Fruit fly (Drosophila melanogaster) whole organism, embryonic: ENCODE measurements around the gene CG13380.

Experiments used
- Atf-2 ChIP-seq: fragments of 200-800 bp; sonication (Bioruptor generic); optimal IDR thresholded peaks from 2 replicates; lab custom pipeline; 2016; ENCODE audit warnings: missing biosample characterization, missing genetic modification characterization
- CG11247 ChIP-seq: fragments of 200-800 bp; sonication (Bioruptor generic); IDR thresholded peaks from 2 replicates; pipeline ENCODE4 v1.3.6; 2022; ENCODE audit warnings: missing biosample characterization, missing genetic modification characterization
- CG11504 ChIP-seq: fragments of 200-800 bp; sonication (Bioruptor generic); optimal IDR thresholded peaks from 3 replicates; lab custom pipeline; 2019; ENCODE audit warnings: missing biosample characterization, mild to moderate bottlenecking, missing genetic modification characterization, moderate library complexity
- CG12071 ChIP-seq: fragments of 200-800 bp; sonication (Bioruptor generic); optimal IDR thresholded peaks from 3 replicates; lab custom pipeline; 2018; ENCODE audit warnings: missing biosample characterization, mild to moderate bottlenecking, missing genetic modification characterization
- CG12219 ChIP-seq: fragments of 200-800 bp; sonication (Bioruptor generic); optimal IDR thresholded peaks from 3 replicates; lab custom pipeline; 2018; ENCODE audit warnings: missing biosample characterization, mild to moderate bottlenecking, missing genetic modification characterization
- CG12391 ChIP-seq: fragments of 200-800 bp; sonication (Bioruptor generic); optimal IDR thresholded peaks from 3 replicates; lab custom pipeline; 2018; ENCODE audit warnings: missing biosample characterization, mild to moderate bottlenecking, missing genetic modification characterization, moderate library complexity
- CG12942 ChIP-seq: fragments of 200-800 bp; sonication (Bioruptor generic); optimal IDR thresholded peaks from 3 replicates; lab custom pipeline; 2016; ENCODE audit warnings: missing biosample characterization, missing genetic modification characterization
- CG13424 ChIP-seq: fragments of 200-800 bp; sonication (Bioruptor generic); optimal IDR thresholded peaks from 2 replicates; lab custom pipeline; 2019; ENCODE audit warnings: missing biosample characterization, mild to moderate bottlenecking, missing genetic modification characterization, moderate library complexity
- CG14441 ChIP-seq: fragments of 200-800 bp; sonication (Bioruptor generic); IDR thresholded peaks from 2 replicates; pipeline ENCODE4 v1.3.6; 2022; ENCODE audit warnings: missing biosample characterization, missing genetic modification characterization
- CG1647 ChIP-seq: fragments of 200-800 bp; sonication (Bioruptor generic); optimal IDR thresholded peaks from 3 replicates; lab custom pipeline; 2016; ENCODE audit warnings: missing biosample characterization, missing genetic modification characterization
- CG17829 ChIP-seq: fragments of 200-800 bp; optimal IDR thresholded peaks from 2 replicates; lab custom pipeline; 2019; ENCODE audit warnings: missing biosample characterization, mild to moderate bottlenecking, missing genetic modification characterization, moderate library complexity
- CG17912 ChIP-seq: fragments of 200-800 bp; sonication (Bioruptor generic); optimal IDR thresholded peaks from 2 replicates; lab custom pipeline; 2018; ENCODE audit warnings: missing biosample characterization, mild to moderate bottlenecking, missing genetic modification characterization
- CG18599 ChIP-seq: fragments of 200-800 bp; sonication (Bioruptor generic); optimal IDR thresholded peaks from 3 replicates; lab custom pipeline; 2017; ENCODE audit warnings: missing biosample characterization, missing genetic modification characterization, mild to moderate bottlenecking, moderate library complexity, missing genetic modification reagents
- CG2678 ChIP-seq: fragments of 200-800 bp; sonication (Bioruptor generic); optimal IDR thresholded peaks from 3 replicates; lab custom pipeline; 2019; ENCODE audit warnings: missing biosample characterization, mild to moderate bottlenecking, missing genetic modification characterization, moderate library complexity
- CG4404 ChIP-seq: fragments of 200-800 bp; sonication (Bioruptor generic); IDR thresholded peaks from 2 replicates; pipeline ENCODE4 v1.3.6; 2022; ENCODE audit warnings: missing biosample characterization, missing genetic modification characterization
- CG4854 ChIP-seq: fragments of 200-800 bp; sonication (Bioruptor generic); optimal IDR thresholded peaks from 2 replicates; lab custom pipeline; 2016; ENCODE audit warnings: missing biosample characterization, missing genetic modification characterization, inconsistent platforms
- CG7839 ChIP-seq: fragments of 200-800 bp; sonication (Bioruptor generic); optimal IDR thresholded peaks from 3 replicates; lab custom pipeline; 2018; ENCODE audit warnings: missing biosample characterization, mild to moderate bottlenecking, missing genetic modification characterization, moderate library complexity
- CG9876 ChIP-seq: fragments of 200-800 bp; sonication (Bioruptor generic); optimal IDR thresholded peaks from 2 replicates; lab custom pipeline; 2016; ENCODE audit warnings: missing biosample characterization, missing genetic modification characterization
- D19A ChIP-seq: fragments of 200-800 bp; optimal IDR thresholded peaks from 3 replicates; lab custom pipeline; 2019; ENCODE audit warnings: missing biosample characterization, mild to moderate bottlenecking, missing genetic modification characterization, moderate library complexity
- D19B ChIP-seq: fragments of 200-800 bp; sonication (Bioruptor generic); optimal IDR thresholded peaks from 2 replicates; lab custom pipeline; 2017; ENCODE audit warnings: missing biosample characterization, mild to moderate bottlenecking, missing genetic modification characterization
- Doc2 ChIP-seq: fragments of 200-800 bp; sonication (Bioruptor generic); IDR thresholded peaks from 2 replicates; pipeline ENCODE4 v1.3.6; 2022; ENCODE audit warnings: missing biosample characterization, missing genetic modification characterization
- Eip74EF ChIP-seq, 2 experiments: fragments of 200-800 bp in 1 of 2; fragments of >200 bp in 1 of 2; sonication (Bioruptor generic) in 1 of 2; optimal IDR thresholded peaks; 2 replicates each; lab custom pipeline; 2017 to 2019; ENCODE audit warnings: missing biosample characterization in 2 of 2, missing genetic modification characterization in 2 of 2, mild to moderate bottlenecking in 1 of 2, moderate library complexity in 1 of 2
- HLH3B ChIP-seq: fragments of 200-800 bp; sonication (Bioruptor generic); IDR thresholded peaks from 2 replicates; pipeline ENCODE4 v1.3.6; 2022; ENCODE audit warnings: missing biosample characterization, missing genetic modification characterization
- Hr51 ChIP-seq, 2 experiments: fragments of 200-800 bp; sonication (Bioruptor generic); optimal IDR thresholded peaks; 2 replicates in 1 of 2; 3 replicates in 1 of 2; lab custom pipeline; 2016 to 2018; ENCODE audit warnings: missing biosample characterization in 2 of 2, missing genetic modification characterization in 2 of 2, mild to moderate bottlenecking in 1 of 2, moderate library complexity in 1 of 2
- Optix ChIP-seq: fragments of 200-800 bp; sonication (Bioruptor generic); IDR thresholded peaks from 3 replicates; pipeline ENCODE4 v1.3.6; 2022; ENCODE audit warnings: missing biosample characterization, missing genetic modification characterization
- Sox102F ChIP-seq: fragments of 200-800 bp; sonication (Bioruptor generic); optimal IDR thresholded peaks from 2 replicates; lab custom pipeline; 2018; ENCODE audit warnings: missing biosample characterization, mild to moderate bottlenecking, missing genetic modification characterization, moderate library complexity
- Vsx1 ChIP-seq: fragments of 200-800 bp; sonication (Bioruptor generic); optimal IDR thresholded peaks from 2 replicates; lab custom pipeline; 2017; ENCODE audit warnings: missing biosample characterization, mild to moderate bottlenecking, missing genetic modification characterization, missing genetic modification reagents
- Xrp1 ChIP-seq: fragments of 200-800 bp; sonication (Bioruptor generic); IDR thresholded peaks from 2 replicates; pipeline ENCODE4 v1.3.6; 2022; ENCODE audit warnings: missing biosample characterization, missing genetic modification characterization
- crol ChIP-seq: fragments of 200-800 bp; sonication (Bioruptor generic); IDR thresholded peaks from 2 replicates; pipeline ENCODE4 v1.3.6; 2022; ENCODE audit warnings: missing biosample characterization, missing genetic modification characterization
- crp ChIP-seq, 2 experiments: fragments of 200-800 bp; sonication (Bioruptor generic); optimal IDR thresholded peaks; 2 replicates in 1 of 2; 3 replicates in 1 of 2; lab custom pipeline; 2017; ENCODE audit warnings: missing biosample characterization in 2 of 2, missing genetic modification characterization in 2 of 2, mild to moderate bottlenecking in 1 of 2, moderate library complexity in 1 of 2
- emc ChIP-seq: fragments of 200-800 bp; sonication (Bioruptor generic); optimal IDR thresholded peaks from 2 replicates; lab custom pipeline; 2016; ENCODE audit warnings: missing biosample characterization, missing genetic modification characterization
- esg ChIP-seq: fragments of 200-800 bp; sonication (Bioruptor generic); conservative IDR thresholded peaks from 2 replicates; pipeline ENCODE4 v1.3.6; 2022; ENCODE audit warnings: missing biosample characterization, missing genetic modification characterization
- exex ChIP-seq: fragments of 200-800 bp; sonication (Bioruptor generic); optimal IDR thresholded peaks from 4 replicates; lab custom pipeline; 2018; ENCODE audit warnings: missing biosample characterization, mild to moderate bottlenecking, missing genetic modification characterization, moderate library complexity
- fd102C ChIP-seq: fragments of 200-800 bp; sonication (Bioruptor generic); optimal IDR thresholded peaks from 2 replicates; lab custom pipeline; 2018; ENCODE audit warnings: missing biosample characterization, mild to moderate bottlenecking, missing genetic modification characterization, moderate library complexity
- ftz-f1 ChIP-seq: fragments of 200-800 bp; sonication (Bioruptor generic); optimal IDR thresholded peaks from 2 replicates; lab custom pipeline; 2016; ENCODE audit warnings: missing biosample characterization, missing genetic modification characterization
- gem ChIP-seq: fragments of 200-800 bp; sonication (Bioruptor generic); optimal IDR thresholded peaks from 2 replicates; lab custom pipeline; 2019; ENCODE audit warnings: missing biosample characterization, mild to moderate bottlenecking, missing genetic modification characterization, moderate library complexity
- grau ChIP-seq: fragments of 200-800 bp; optimal IDR thresholded peaks from 3 replicates; lab custom pipeline; 2019; ENCODE audit warnings: missing biosample characterization, mild to moderate bottlenecking, missing genetic modification characterization, moderate library complexity
- her ChIP-seq: fragments of 200-800 bp; sonication (Bioruptor generic); optimal IDR thresholded peaks from 2 replicates; lab custom pipeline; 2016; ENCODE audit warnings: missing biosample characterization, missing genetic modification characterization
- lab ChIP-seq: fragments of 200-800 bp; sonication (Bioruptor generic); optimal IDR thresholded peaks from 3 replicates; lab custom pipeline; 2017; ENCODE audit warnings: missing biosample characterization, missing genetic modification characterization, mild to moderate bottlenecking, moderate library complexity, missing genetic modification reagents
- lov ChIP-seq, 2 experiments: fragments of 200-800 bp in 1 of 2; fragments of >200 bp in 1 of 2; sonication (Bioruptor generic) in 1 of 2; IDR thresholded peaks in 1 of 2; optimal IDR thresholded peaks in 1 of 2; 2 replicates in 1 of 2; 3 replicates in 1 of 2; pipeline versions ENCODE4 v1.3.6 to Lab custom; 2017 to 2022; ENCODE audit warnings: missing biosample characterization in 1 of 2, missing genetic modification characterization in 1 of 2
- maf-S ChIP-seq: fragments of 200-800 bp; sonication (Bioruptor generic); optimal IDR thresholded peaks from 2 replicates; lab custom pipeline; 2016; ENCODE audit warnings: missing biosample characterization, missing genetic modification characterization
- mld ChIP-seq: fragments of 200-800 bp; sonication (Bioruptor generic); IDR thresholded peaks from 3 replicates; pipeline ENCODE4 v1.3.6; 2022; ENCODE audit warnings: missing biosample characterization, missing genetic modification characterization; ENCODE audit not compliant: partially characterized antibody
- pum ChIP-seq: fragments of 200-800 bp; sonication (Bioruptor generic); optimal IDR thresholded peaks from 2 replicates; lab custom pipeline; 2016; ENCODE audit warnings: missing biosample characterization, missing genetic modification characterization
- row ChIP-seq: fragments of 200-800 bp; sonication (Bioruptor generic); IDR thresholded peaks from 3 replicates; pipeline ENCODE4 v1.3.6; 2022; ENCODE audit warnings: missing biosample characterization, missing genetic modification characterization
- so ChIP-seq: fragments of 200-800 bp; sonication (Bioruptor generic); IDR thresholded peaks from 3 replicates; pipeline ENCODE4 v1.3.6; 2022; ENCODE audit warnings: missing biosample characterization, missing genetic modification characterization
- ssp ChIP-seq: fragments of 200-800 bp; sonication (Bioruptor generic); IDR thresholded peaks from 2 replicates; pipeline ENCODE4 v1.3.6; 2022; ENCODE audit warnings: missing biosample characterization, missing genetic modification characterization
- sug ChIP-seq: fragments of 200-800 bp; optimal IDR thresholded peaks from 2 replicates; lab custom pipeline; 2019; ENCODE audit warnings: missing biosample characterization, mild to moderate bottlenecking, missing genetic modification characterization, moderate library complexity

Gene CG13380

dm6 chr3L:18636782-18637181 lies 19.0 kb upstream of the CG13380 start:
- TF ChIP-seq mld (GFP tag; lab: Robert Waterston, UW): no peak
- no peak for TF ChIP-seq lab
- TF ChIP-seq crol: peak; percentile 91
- TF ChIP-seq lov (optimal IDR thresholded peaks at IDR 0.05; lab: Kevin White, UChicago): no peak
- TF ChIP-seq lov (GFP tag; IDR thresholded peaks at IDR 0.05; lab: Robert Waterston, UW): no peak
- TF ChIP-seq, all 482 proteins: peak for 1

dm6 chr3L:18634792-18635471 lies 17.2 kb upstream of the CG13380 start:
- TF ChIP-seq CG7839 (tag; lab: Kevin White, UChicago) (peak; percentile 3), so (GFP tag; lab: Robert Waterston, UW) (no peak), her (GFP tag; lab: Kevin White, UChicago) (no peak), Doc2 (GFP tag; lab: Robert Waterston, UW) (no peak), sug (tag; lab: Kevin White, UChicago) (peak; percentile 44), CG14441 (GFP tag; lab: Robert Waterston, UW) (0 out of 2 replicates have a peak, but pooled peaks have one; percentile 13), Atf-2 (GFP tag; lab: Kevin White, UChicago) (no peak), ftz-f1 (GFP tag; lab: Kevin White, UChicago) (no peak), CG9876 (no peak), CG12391 (tag; lab: Kevin White, UChicago) (no peak), CG12942 (no peak), CG18599 (peak; percentile 11), CG12219 (GFP tag; lab: Kevin White, UChicago) (no peak), CG4854 (GFP tag; lab: Kevin White, UChicago) (no peak), D19A (peak; percentile 54), CG17829 (tag; lab: Kevin White, UChicago) (no peak), exex (tag; lab: Kevin White, UChicago) (peak; percentile 86), esg (GFP tag; lab: Robert Waterston, UW) (no peak), CG13424 (tag; lab: Kevin White, UChicago) (no peak), crp (GFP tag; optimal IDR thresholded peaks at IDR 0.05; lab: Kevin White, UChicago) (no peak), CG4404 (GFP tag; lab: Robert Waterston, UW) (no peak), fd102C (GFP tag; lab: Kevin White, UChicago) (no peak), pum (GFP tag; lab: Kevin White, UChicago) (no peak), emc (GFP tag; lab: Kevin White, UChicago) (no peak), CG2678 (tag; lab: Kevin White, UChicago) (peak; percentile 35), ssp (no peak), D19B (GFP tag; lab: Kevin White, UChicago) (peak; percentile 94), Hr51 (GFP tag; optimal IDR thresholded peaks at IDR 0.05; lab: Kevin White, UChicago) (peak in 1 of 2 experiments; percentile 17), row (peak; percentile 63), lab (peak; percentile 8), CG1647 (GFP tag; lab: Kevin White, UChicago) (no peak), grau (tag; lab: Kevin White, UChicago) (peak; percentile 32), gem (tag; lab: Kevin White, UChicago) (peak; percentile 30), Vsx1 (peak; percentile 85), CG17912 (GFP tag; lab: Kevin White, UChicago) (no peak), Xrp1 (GFP tag; lab: Robert Waterston, UW) (no peak), Eip74EF (GFP tag; optimal IDR thresholded peaks at IDR 0.05; lab: Kevin White, UChicago) (peak in 1 of 2 experiments; percentile 10), Optix (GFP tag; lab: Robert Waterston, UW) (no peak), CG11247 (GFP tag; lab: Robert Waterston, UW) (no peak), Sox102F (peak; percentile 16), maf-S (GFP tag; lab: Kevin White, UChicago) (no peak), CG11504 (peak; percentile 4), CG12071 (GFP tag; lab: Kevin White, UChicago) (no peak), HLH3B (GFP tag; lab: Robert Waterston, UW) (no peak)
